Fruit fly (Drosophila melanogaster) whole organism, embryonic: ENCODE measurements around the gene Muc18B.

Experiments
- Atf-2 ChIP-seq: fragments of 200-800 bp; sonication (Bioruptor generic); optimal IDR thresholded peaks from 2 replicates; lab custom pipeline; 2016; ENCODE audit warnings: missing biosample characterization, missing genetic modification characterization
- Bgb ChIP-seq: fragments of 200-800 bp; sonication (Bioruptor generic); IDR thresholded peaks from 2 replicates; pipeline ENCODE4 v1.3.6; 2022; ENCODE audit warnings: missing biosample characterization, missing genetic modification characterization; ENCODE audit not compliant: partially characterized antibody
- CG1024 ChIP-seq: fragments of 200-800 bp; sonication (Bioruptor generic); IDR thresholded peaks from 2 replicates; pipeline ENCODE4 v1.3.6; 2022; ENCODE audit warnings: missing biosample characterization, missing genetic modification characterization
- CG1233 ChIP-seq: fragments of 200-800 bp; sonication (Bioruptor generic); optimal IDR thresholded peaks from 4 replicates; lab custom pipeline; 2018; ENCODE audit warnings: missing biosample characterization, mild to moderate bottlenecking, missing genetic modification characterization
- CG1602 ChIP-seq: fragments of 200-800 bp; sonication (Bioruptor generic); optimal IDR thresholded peaks from 3 replicates; lab custom pipeline; 2016; ENCODE audit warnings: missing biosample characterization, missing genetic modification characterization
- CG16813 ChIP-seq: fragments of 200-800 bp; sonication (Bioruptor generic); IDR thresholded peaks from 3 replicates; pipeline ENCODE4 v1.3.6; 2022; ENCODE audit warnings: missing biosample characterization, missing genetic modification characterization; ENCODE audit not compliant: partially characterized antibody
- CG16863 ChIP-seq: fragments of 200-800 bp; sonication (Bioruptor generic); optimal IDR thresholded peaks from 3 replicates; lab custom pipeline; 2016; ENCODE audit warnings: missing biosample characterization, missing genetic modification characterization
- CG17829 ChIP-seq: fragments of 200-800 bp; optimal IDR thresholded peaks from 2 replicates; lab custom pipeline; 2019; ENCODE audit warnings: missing biosample characterization, mild to moderate bottlenecking, missing genetic modification characterization, moderate library complexity
- CG33213 ChIP-seq: fragments of 200-800 bp; sonication (Bioruptor generic); optimal IDR thresholded peaks from 3 replicates; lab custom pipeline; 2016; ENCODE audit warnings: missing biosample characterization, missing genetic modification characterization
- CG33557 ChIP-seq: fragments of 200-800 bp; sonication (Bioruptor generic); optimal IDR thresholded peaks from 2 replicates; lab custom pipeline; 2019; ENCODE audit warnings: missing biosample characterization, mild to moderate bottlenecking, missing genetic modification characterization, moderate library complexity
- CG4360 ChIP-seq: fragments of 200-800 bp; sonication (Bioruptor generic); IDR thresholded peaks from 2 replicates; pipeline ENCODE4 v1.3.6; 2022; ENCODE audit warnings: missing biosample characterization, missing genetic modification characterization
- CG4820 ChIP-seq: fragments of 200-800 bp; sonication (Bioruptor generic); optimal IDR thresholded peaks from 3 replicates; lab custom pipeline; 2016; ENCODE audit warnings: missing biosample characterization, missing genetic modification characterization
- CG6254 ChIP-seq: fragments of 200-800 bp; sonication (Bioruptor generic); optimal IDR thresholded peaks from 3 replicates; lab custom pipeline; 2017; ENCODE audit warnings: mild to moderate bottlenecking, missing biosample characterization, missing genetic modification reagents, missing genetic modification characterization
- CG9817 ChIP-seq: fragments of 200-800 bp; sonication (Bioruptor generic); optimal IDR thresholded peaks from 2 replicates; lab custom pipeline; 2018; ENCODE audit warnings: missing biosample characterization, mild to moderate bottlenecking, missing genetic modification characterization, moderate library complexity
- CTCF ChIP-seq: fragments of 200-800 bp; sonication (Bioruptor generic); optimal IDR thresholded peaks from 2 replicates; lab custom pipeline; 2017; ENCODE audit warnings: missing biosample characterization, mild to moderate bottlenecking, missing genetic modification characterization, moderate library complexity
- D ChIP-seq, 2 experiments: fragments of 200-800 bp in 1 of 2; fragments of >200 bp in 1 of 2; sonication (Bioruptor generic) in 1 of 2; optimal IDR thresholded peaks; 2 replicates in 1 of 2; 3 replicates in 1 of 2; lab custom pipeline; 2017; ENCODE audit warnings: mild to moderate bottlenecking in 1 of 2, missing biosample characterization in 1 of 2, missing genetic modification characterization in 1 of 2, missing genetic modification reagents in 1 of 2
- GATAe ChIP-seq: fragments of 200-800 bp; sonication (Bioruptor generic); conservative IDR thresholded peaks from 2 replicates; pipeline ENCODE4 v1.3.6; 2022; ENCODE audit warnings: missing biosample characterization, missing genetic modification characterization
- Gsc ChIP-seq: fragments of 200-800 bp; sonication (Bioruptor generic); IDR thresholded peaks from 2 replicates; pipeline ENCODE4 v1.3.6; 2022; ENCODE audit warnings: missing biosample characterization, missing genetic modification characterization
- HLH3B ChIP-seq: fragments of 200-800 bp; sonication (Bioruptor generic); IDR thresholded peaks from 2 replicates; pipeline ENCODE4 v1.3.6; 2022; ENCODE audit warnings: missing biosample characterization, missing genetic modification characterization
- HLH54F ChIP-seq: fragments of 200-800 bp; sonication (Bioruptor generic); optimal IDR thresholded peaks from 3 replicates; lab custom pipeline; 2016; ENCODE audit warnings: missing biosample characterization, missing genetic modification characterization
- HmgZ ChIP-seq: fragments of 200-800 bp; sonication (Bioruptor generic); optimal IDR thresholded peaks from 2 replicates; lab custom pipeline; 2018; ENCODE audit warnings: missing biosample characterization, mild to moderate bottlenecking, missing genetic modification characterization
- Hr3 ChIP-seq: fragments of 200-800 bp; sonication (Bioruptor generic); optimal IDR thresholded peaks from 3 replicates; lab custom pipeline; 2016; ENCODE audit warnings: missing biosample characterization, missing genetic modification characterization
- Hr39 ChIP-seq: fragments of >200 bp; optimal IDR thresholded peaks from 2 replicates; lab custom pipeline; 2017
- Hsf ChIP-seq: fragments of 200-800 bp; sonication (Bioruptor generic); optimal IDR thresholded peaks from 3 replicates; lab custom pipeline; 2016; ENCODE audit warnings: missing biosample characterization, missing genetic modification characterization
- Mad ChIP-seq: fragments of 200-800 bp; sonication (Bioruptor generic); optimal IDR thresholded peaks from 2 replicates; lab custom pipeline; 2016; ENCODE audit warnings: missing biosample characterization, missing genetic modification characterization
- NC2α ChIP-seq: fragments of 200-800 bp; sonication (Bioruptor generic); optimal IDR thresholded peaks from 2 replicates; lab custom pipeline; 2016; ENCODE audit warnings: missing biosample characterization, missing genetic modification characterization
- Scr ChIP-seq: fragments of 200-800 bp; sonication (Bioruptor generic); IDR thresholded peaks from 2 replicates; pipeline ENCODE4 v1.3.6; 2022; ENCODE audit warnings: missing biosample characterization, missing genetic modification characterization; ENCODE audit not compliant: partially characterized antibody
- Ssrp ChIP-seq: fragments of 200-800 bp; sonication (Bioruptor generic); optimal IDR thresholded peaks from 2 replicates; lab custom pipeline; 2018; ENCODE audit warnings: missing biosample characterization, mild to moderate bottlenecking, missing genetic modification characterization, moderate library complexity
- Usf ChIP-seq: fragments of 200-800 bp; sonication (Bioruptor generic); optimal IDR thresholded peaks from 2 replicates; lab custom pipeline; 2017; ENCODE audit warnings: missing genotype, missing biosample characterization, missing genetic modification characterization
- al ChIP-seq: fragments of 200-800 bp; sonication (Bioruptor generic); IDR thresholded peaks from 2 replicates; pipeline ENCODE4 v1.3.6; 2022; ENCODE audit warnings: missing biosample characterization, missing genetic modification characterization
- bcd ChIP-seq: fragments of 200-800 bp; sonication (Bioruptor generic); optimal IDR thresholded peaks from 2 replicates; lab custom pipeline; 2017; ENCODE audit warnings: missing biosample characterization, mild to moderate bottlenecking, missing genetic modification characterization
- bowl ChIP-seq: fragments of 200-800 bp; sonication (Bioruptor generic); IDR thresholded peaks from 2 replicates; pipeline ENCODE4 v1.3.6; 2022; ENCODE audit warnings: missing biosample characterization, missing genetic modification characterization
- chif ChIP-seq, 2 experiments: fragments of 200-800 bp; sonication (Bioruptor generic); optimal IDR thresholded peaks; 3 replicates each; lab custom pipeline; 2016; ENCODE audit warnings: missing biosample characterization in 2 of 2, missing genetic modification characterization in 2 of 2
- crp ChIP-seq, 2 experiments: fragments of 200-800 bp; sonication (Bioruptor generic); optimal IDR thresholded peaks; 2 replicates in 1 of 2; 3 replicates in 1 of 2; lab custom pipeline; 2017; ENCODE audit warnings: missing biosample characterization in 2 of 2, missing genetic modification characterization in 2 of 2, mild to moderate bottlenecking in 1 of 2, moderate library complexity in 1 of 2
- cwo ChIP-seq: fragments of 200-800 bp; sonication (Bioruptor generic); optimal IDR thresholded peaks from 3 replicates; lab custom pipeline; 2017; ENCODE audit warnings: missing biosample characterization, missing genetic modification characterization, mild to moderate bottlenecking, moderate library complexity, missing genetic modification reagents
- dm ChIP-seq: fragments of 200-800 bp; sonication (Bioruptor generic); optimal IDR thresholded peaks from 3 replicates; lab custom pipeline; 2016; ENCODE audit warnings: missing biosample characterization, missing genetic modification characterization
- emc ChIP-seq: fragments of 200-800 bp; sonication (Bioruptor generic); optimal IDR thresholded peaks from 2 replicates; lab custom pipeline; 2016; ENCODE audit warnings: missing biosample characterization, missing genetic modification characterization
- fd96Cb ChIP-seq: fragments of 200-800 bp; sonication (Bioruptor generic); optimal IDR thresholded peaks from 2 replicates; lab custom pipeline; 2018; ENCODE audit warnings: missing biosample characterization, mild to moderate bottlenecking, missing genetic modification characterization, moderate library complexity
- gcm ChIP-seq: fragments of 200-800 bp; sonication (Bioruptor generic); optimal IDR thresholded peaks from 2 replicates; lab custom pipeline; 2019; ENCODE audit warnings: missing biosample characterization, mild to moderate bottlenecking, missing genetic modification characterization, moderate library complexity
- her ChIP-seq: fragments of 200-800 bp; sonication (Bioruptor generic); optimal IDR thresholded peaks from 2 replicates; lab custom pipeline; 2016; ENCODE audit warnings: missing biosample characterization, missing genetic modification characterization
- jing ChIP-seq: fragments of 200-800 bp; sonication (Bioruptor generic); optimal IDR thresholded peaks from 2 replicates; lab custom pipeline; 2018; ENCODE audit warnings: missing biosample characterization, mild to moderate bottlenecking, missing genetic modification characterization
- lbe ChIP-seq: fragments of 200-800 bp; sonication (Bioruptor generic); optimal IDR thresholded peaks from 2 replicates; lab custom pipeline; 2016; ENCODE audit warnings: missing biosample characterization, mild to moderate bottlenecking, missing genetic modification characterization
- lola ChIP-seq, 3 experiments: fragments of >200 bp in 2 of 3; fragments of 200-800 bp in 1 of 3; sonication (Bioruptor generic) in 1 of 3; optimal IDR thresholded peaks; 2 replicates each; lab custom pipeline; 2017 to 2019; ENCODE audit warnings: missing biosample characterization in 3 of 3, missing genetic modification characterization in 3 of 3, mild to moderate bottlenecking in 1 of 3, moderate library complexity in 1 of 3
- nau ChIP-seq: fragments of 200-800 bp; sonication (Bioruptor generic); optimal IDR thresholded peaks from 3 replicates; lab custom pipeline; 2017; ENCODE audit warnings: missing biosample characterization, mild to moderate bottlenecking, missing genetic modification characterization, missing genetic modification reagents
- ranshi ChIP-seq: fragments of 200-800 bp; sonication (Bioruptor generic); IDR thresholded peaks from 2 replicates; pipeline ENCODE4 v1.3.6; 2022; ENCODE audit warnings: missing biosample characterization, missing genetic modification characterization
- ro ChIP-seq: fragments of 200-800 bp; sonication (Bioruptor generic); IDR thresholded peaks from 2 replicates; pipeline ENCODE4 v1.3.6; 2022; ENCODE audit warnings: missing biosample characterization, missing genetic modification characterization
- shn ChIP-seq: fragments of 200-800 bp; sonication (Bioruptor generic); optimal IDR thresholded peaks from 3 replicates; lab custom pipeline; 2016; ENCODE audit warnings: missing biosample characterization, missing genetic modification characterization
- sima ChIP-seq: fragments of 200-800 bp; sonication (Bioruptor generic); optimal IDR thresholded peaks from 2 replicates; lab custom pipeline; 2016; ENCODE audit warnings: missing biosample characterization, missing genetic modification characterization
- toy ChIP-seq: fragments of 200-800 bp; sonication (Bioruptor generic); IDR thresholded peaks from 2 replicates; pipeline ENCODE4 v1.3.6; 2022; ENCODE audit warnings: missing biosample characterization, missing genetic modification characterization
- zfh2 ChIP-seq: fragments of 200-800 bp; sonication (Bioruptor generic); optimal IDR thresholded peaks from 2 replicates; lab custom pipeline; 2016; ENCODE audit warnings: missing biosample characterization, missing genetic modification characterization

Gene Muc18B

dm6 chrX:19179696-19180255, 35.5 kb upstream of the Muc18B start, which contains the start of the genes CG7556 and CG7453 (continued):
- TF ChIP-seq cwo (GFP tag; lab: Kevin White, UChicago) (peak; percentile 54), CG33213 (GFP tag; lab: Kevin White, UChicago) (peak; percentile 56), CG17829 (peak; percentile 65), ro (GFP tag; lab: Robert Waterston, UW) (no peak), shn (GFP tag; lab: Kevin White, UChicago) (peak; percentile 82), HLH3B (GFP tag; lab: Robert Waterston, UW) (peak; percentile 61; the same call in 1 of the 2 replicates), Hr39 (lab: Kevin White, UChicago) (no peak), HmgZ (peak; percentile 57), Scr (GFP tag; lab: Robert Waterston, UW) (no peak), CTCF (GFP tag; lab: Kevin White, UChicago) (no peak), Hsf (GFP tag; lab: Kevin White, UChicago) (peak; percentile 78), lola (GFP tag; optimal IDR thresholded peaks at IDR 0.05; lab: Kevin White, UChicago) (peak in 1 of 3 experiments; percentile 80), bcd (GFP tag; lab: Kevin White, UChicago) (peak; percentile 76), lbe (GFP tag; lab: Kevin White, UChicago) (peak; percentile 31), crp (GFP tag; optimal IDR thresholded peaks at IDR 0.05; lab: Kevin White, UChicago) (peak; percentile 15 to 85), CG1233 (GFP tag; lab: Kevin White, UChicago) (peak; percentile 65), Atf-2 (peak; percentile 72), Bgb (GFP tag; lab: Robert Waterston, UW) (no peak), CG4360 (GFP tag; lab: Robert Waterston, UW) (no peak), CG16813 (GFP tag; lab: Robert Waterston, UW) (no peak), emc (peak; percentile 57), jing (GFP tag; lab: Kevin White, UChicago) (peak; percentile 32), Mad (GFP tag; lab: Kevin White, UChicago) (peak; percentile 60), toy (GFP tag; lab: Robert Waterston, UW) (no peak), D (optimal IDR thresholded peaks at IDR 0.05; lab: Kevin White, UChicago) (no peak), D (GFP tag; optimal IDR thresholded peaks at IDR 0.05; lab: Kevin White, UChicago) (peak; percentile 56), Usf (GFP tag; lab: Kevin White, UChicago) (peak; percentile 30), CG4820 (GFP tag; lab: Kevin White, UChicago) (peak; percentile 60), NC2α (peak; percentile 48), Gsc (GFP tag; lab: Robert Waterston, UW) (no peak), bowl (GFP tag; lab: Robert Waterston, UW) (no peak), Ssrp (tag; lab: Kevin White, UChicago) (peak; percentile 70), gcm (GFP tag; lab: Kevin White, UChicago) (peak; percentile 48), CG16863 (peak; percentile 73), CG33557 (GFP tag; lab: Kevin White, UChicago) (peak; percentile 55), zfh2 (GFP tag; lab: Kevin White, UChicago) (peak; percentile 83), CG1602 (GFP tag; lab: Kevin White, UChicago) (peak; percentile 70), CG1024 (no peak), al (GFP tag; lab: Robert Waterston, UW) (0 out of 2 replicates have a peak, but pooled peaks have one; percentile 16), CG9817 (tag; lab: Kevin White, UChicago) (peak; percentile 62), Hr3 (GFP tag; lab: Kevin White, UChicago) (peak; percentile 77), fd96Cb (peak; percentile 46), her (peak; percentile 40), nau (GFP tag; lab: Kevin White, UChicago) (peak; percentile 34), HLH54F (peak; percentile 78), GATAe (no peak), chif (GFP tag; optimal IDR thresholded peaks at IDR 0.05; lab: Kevin White, UChicago) (peak; percentile 72 to 79), sima (peak; percentile 33), CG6254 (no peak), ranshi (GFP tag; lab: Robert Waterston, UW) (peak; percentile 62; the same call in 1 of the 2 replicates), dm (peak; percentile 79)
